Fruit fly (Drosophila melanogaster): Measurements from ENCODE around the gene CG16762.

The CG16762 gene

dm6 chr3L:2486493-2486892 lies 11.1 kb upstream of the CG16762 start (continued):
- TF ChIP-seq CG5953 (GFP tag; IDR thresholded peaks at IDR 0.05): no peak
- no peak for TF ChIP-seq CG4617 (GFP tag; optimal IDR thresholded peaks at IDR 0.05; ENCODE audit: borderline replicate concordance)
- no peak for TF ChIP-seq CG10431 (GFP tag; optimal IDR thresholded peaks at IDR 0.05)
- TF ChIP-seq stwl (tag; optimal IDR thresholded peaks at IDR 0.05): no peak
- TF ChIP-seq HmgZ (tag; optimal IDR thresholded peaks at IDR 0.05): no peak
- no peak for TF ChIP-seq CG15696 (tag; optimal IDR thresholded peaks at IDR 0.05)
- peak; percentile 53 for TF ChIP-seq Ets65A (GFP tag)
- no peak for TF ChIP-seq h (optimal IDR thresholded peaks at IDR 0.05)
- TF ChIP-seq her (GFP tag; optimal IDR thresholded peaks at IDR 0.05): no peak
- peak; percentile 50 for TF ChIP-seq zf30C (GFP tag; optimal IDR thresholded peaks at IDR 0.05)
- TF ChIP-seq CG12391 (tag; optimal IDR thresholded peaks at IDR 0.05): no peak
- no peak for TF ChIP-seq hb (GFP tag; IDR thresholded peaks at IDR 0.05; ENCODE audit: partially characterized antibody)
- TF ChIP-seq gro (GFP tag; optimal IDR thresholded peaks at IDR 0.05): no peak
- TF ChIP-seq fd3F (GFP tag; optimal IDR thresholded peaks at IDR 0.05): no peak
- TF ChIP-seq C15 (GFP tag; IDR thresholded peaks at IDR 0.05): no peak
- TF ChIP-seq CG9609 (GFP tag; optimal IDR thresholded peaks at IDR 0.05): no peak
- TF ChIP-seq CG14710 (tag; optimal IDR thresholded peaks at IDR 0.05): no peak
- no peak for TF ChIP-seq CG11247 (GFP tag; IDR thresholded peaks at IDR 0.05)
- TF ChIP-seq pum (GFP tag; optimal IDR thresholded peaks at IDR 0.05): no peak
- TF ChIP-seq onecut (GFP tag; IDR thresholded peaks at IDR 0.05): no peak
- no peak for TF ChIP-seq CG10462 (GFP tag; optimal IDR thresholded peaks at IDR 0.05)
- TF ChIP-seq Atf3 (GFP tag; optimal IDR thresholded peaks at IDR 0.05): no peak
- no peak for TF ChIP-seq Ravus (GFP tag; IDR thresholded peaks at IDR 0.05)
- TF ChIP-seq CG3407 (GFP tag; optimal IDR thresholded peaks at IDR 0.05): no peak
- TF ChIP-seq Adf1 (GFP tag; IDR thresholded peaks at IDR 0.05): no peak
- no peak for TF ChIP-seq Dp (GFP tag; optimal IDR thresholded peaks at IDR 0.05)
- TF ChIP-seq row (GFP tag; IDR thresholded peaks at IDR 0.05): peak; percentile 43; the same call in 1 of the 3 replicates
- no peak for TF ChIP-seq CG10366 (GFP tag; IDR thresholded peaks at IDR 0.05)
- no peak for TF ChIP-seq lola (GFP tag; optimal IDR thresholded peaks at IDR 0.05)
- TF ChIP-seq lbe (GFP tag; optimal IDR thresholded peaks at IDR 0.05): no peak
- TF ChIP-seq CG6791 (GFP tag; IDR thresholded peaks at IDR 0.05; ENCODE audit: partially characterized antibody): no peak
- TF ChIP-seq CG17568 (GFP tag; optimal IDR thresholded peaks at IDR 0.05): no peak
- TF ChIP-seq dan (GFP tag; IDR thresholded peaks at IDR 0.05): no peak
- TF ChIP-seq Blimp-1 (GFP tag; optimal IDR thresholded peaks at IDR 0.05): peak; percentile 38
- TF ChIP-seq ERR (GFP tag; optimal IDR thresholded peaks at IDR 0.05): no peak
- TF ChIP-seq yki (optimal IDR thresholded peaks at IDR 0.05): no peak
- TF ChIP-seq CG2199 (GFP tag; IDR thresholded peaks at IDR 0.05): no peak
- TF ChIP-seq CG15073 (GFP tag; optimal IDR thresholded peaks at IDR 0.05): no peak
- peak; percentile 57 for TF ChIP-seq Med (GFP tag)
- peak; percentile 24 for TF ChIP-seq nmo (GFP tag; optimal IDR thresholded peaks at IDR 0.05)
- no peak for TF ChIP-seq zen2 (GFP tag; IDR thresholded peaks at IDR 0.05; ENCODE audit: partially characterized antibody)
- TF ChIP-seq CG7786 (GFP tag; optimal IDR thresholded peaks at IDR 0.05): no peak
- TF ChIP-seq fd96Cb (tag; optimal IDR thresholded peaks at IDR 0.05): peak; percentile 39
- no peak for TF ChIP-seq Vsx1 (GFP tag; optimal IDR thresholded peaks at IDR 0.05)
- TF ChIP-seq ash1 (GFP tag; optimal IDR thresholded peaks at IDR 0.05): no peak
- no peak for TF ChIP-seq crc (GFP tag; optimal IDR thresholded peaks at IDR 0.05)
- no peak for TF ChIP-seq CG1603 (tag; optimal IDR thresholded peaks at IDR 0.05)
- peak; percentile 41; the same call in 1 of the 3 replicates for TF ChIP-seq ci (GFP tag; IDR thresholded peaks at IDR 0.05)
- TF ChIP-seq CG10654 (GFP tag; optimal IDR thresholded peaks at IDR 0.05): no peak
- no peak for TF ChIP-seq CG31388 (GFP tag; optimal IDR thresholded peaks at IDR 0.05)
- TF ChIP-seq CG6854 (GFP tag; optimal IDR thresholded peaks at IDR 0.05): no peak
- no peak for TF ChIP-seq aop (GFP tag; IDR thresholded peaks at IDR 0.05)
- no peak for TF ChIP-seq tx (GFP tag; optimal IDR thresholded peaks at IDR 0.05)
